Fruit fly (Drosophila melanogaster): Measurements from ENCODE around the gene Hrb87F.
A peak's percentile ranks its signal among the peaks of the same experiment; 100 is the strongest.

Gene Hrb87F

dm6 chr3R:13676137-13677086 is 16.1 kb upstream of the Hrb87F start, which contains the start of the genes Lkb1 and CG9588 (continued):
- TF ChIP-seq h (optimal IDR thresholded peaks at IDR 0.05) = no peak
- TF ChIP-seq Hsf (GFP tag; optimal IDR thresholded peaks at IDR 0.05) = peak; percentile 56
- peak; percentile 76 for TF ChIP-seq ap (GFP tag; IDR thresholded peaks at IDR 0.05)
- no peak for TF ChIP-seq Sry-β (GFP tag; optimal IDR thresholded peaks at IDR 0.05)
- peak; percentile 36 for TF ChIP-seq CG18619 (GFP tag; optimal IDR thresholded peaks at IDR 0.05)
- no peak for TF ChIP-seq odd (GFP tag; optimal IDR thresholded peaks at IDR 0.05)
- no peak for TF ChIP-seq CG13894 (tag; optimal IDR thresholded peaks at IDR 0.05)
- peak; percentile 31 for TF ChIP-seq ems (GFP tag; optimal IDR thresholded peaks at IDR 0.05)
- no peak for TF ChIP-seq Dip2 (GFP tag; IDR thresholded peaks at IDR 0.05)
- TF ChIP-seq pfk (GFP tag; optimal IDR thresholded peaks at IDR 0.05) = no peak
- TF ChIP-seq CrebB (tag; optimal IDR thresholded peaks at IDR 0.05) = no peak
- TF ChIP-seq MBD-R2 (GFP tag; IDR thresholded peaks at IDR 0.05) = peak; percentile 79
- no peak for TF ChIP-seq grn (GFP tag; optimal IDR thresholded peaks at IDR 0.05)
- peak; percentile 77 for TF ChIP-seq CG5953 (GFP tag; IDR thresholded peaks at IDR 0.05)
- TF ChIP-seq cato (GFP tag; optimal IDR thresholded peaks at IDR 0.05; ENCODE audit: borderline replicate concordance) = no peak
- TF ChIP-seq ci (GFP tag; IDR thresholded peaks at IDR 0.05) = peak; percentile 88
- TF ChIP-seq CG12769 (tag; optimal IDR thresholded peaks at IDR 0.05) = no peak
- peak; percentile 86 for TF ChIP-seq gfzf (GFP tag; optimal IDR thresholded peaks at IDR 0.05)
- TF ChIP-seq CG9876 (GFP tag; optimal IDR thresholded peaks at IDR 0.05) = no peak
- TF ChIP-seq prd (optimal IDR thresholded peaks at IDR 0.05) = no peak
- peak; percentile 89 for TF ChIP-seq prd (GFP tag; IDR thresholded peaks at IDR 0.05)
- peak; percentile 70 for TF ChIP-seq CG10959 (GFP tag; IDR thresholded peaks at IDR 0.05)
- peak; percentile 17 for TF ChIP-seq ERR (GFP tag; optimal IDR thresholded peaks at IDR 0.05)
- TF ChIP-seq Oli (tag; optimal IDR thresholded peaks at IDR 0.05) = peak; percentile 22
- no peak for TF ChIP-seq Ssrp (tag; optimal IDR thresholded peaks at IDR 0.05)
- peak; percentile 93 for TF ChIP-seq Med (GFP tag)
- TF ChIP-seq CG12155 (GFP tag; optimal IDR thresholded peaks at IDR 0.05) = peak; percentile 2
- no peak for TF ChIP-seq CG4707 (GFP tag; optimal IDR thresholded peaks at IDR 0.05)
- no peak for TF ChIP-seq sug (tag; optimal IDR thresholded peaks at IDR 0.05)
- TF ChIP-seq CG3163 (GFP tag; optimal IDR thresholded peaks at IDR 0.05) = no peak
- TF ChIP-seq Atf3 (GFP tag; optimal IDR thresholded peaks at IDR 0.05) = peak; percentile 39
- no peak for TF ChIP-seq Adf1 (GFP tag; IDR thresholded peaks at IDR 0.05)
- TF ChIP-seq CG11504 (tag; optimal IDR thresholded peaks at IDR 0.05) = peak; percentile 17
- TF ChIP-seq B-H1 (GFP tag; IDR thresholded peaks at IDR 0.05) = peak; percentile 66
- peak; percentile 72; the same call in 2 of the 3 replicates for TF ChIP-seq so (GFP tag; IDR thresholded peaks at IDR 0.05)
- peak; percentile 62 for TF ChIP-seq ranshi (GFP tag; IDR thresholded peaks at IDR 0.05)
- peak; percentile 55 for TF ChIP-seq Abd-B (GFP tag; optimal IDR thresholded peaks at IDR 0.05)
- TF ChIP-seq Antp (GFP tag; optimal IDR thresholded peaks at IDR 0.05) = peak; percentile 60
- peak; percentile 33 for TF ChIP-seq cwo (GFP tag; optimal IDR thresholded peaks at IDR 0.05)
- no peak for TF ChIP-seq CG3281 (GFP tag; optimal IDR thresholded peaks at IDR 0.05)
- peak; percentile 39 for TF ChIP-seq ewg (GFP tag; optimal IDR thresholded peaks at IDR 0.05)
- peak; percentile 51 for TF ChIP-seq CG30431 (GFP tag; optimal IDR thresholded peaks at IDR 0.05)
- TF ChIP-seq inv (GFP tag; IDR thresholded peaks at IDR 0.05; ENCODE audit: partially characterized antibody) = no peak
- TF ChIP-seq Lim3 (GFP tag; IDR thresholded peaks at IDR 0.05) = no peak
- no peak for TF ChIP-seq crp (GFP tag; optimal IDR thresholded peaks at IDR 0.05)
- TF ChIP-seq ind (GFP tag; optimal IDR thresholded peaks at IDR 0.05) = peak; percentile 70
- peak; percentile 63 for TF ChIP-seq CG1603 (tag; optimal IDR thresholded peaks at IDR 0.05)
- TF ChIP-seq HLH54F (GFP tag; optimal IDR thresholded peaks at IDR 0.05) = peak; percentile 68
- peak; percentile 38 for TF ChIP-seq CG13775 (GFP tag; optimal IDR thresholded peaks at IDR 0.05)
